Worm (Caenorhabditis elegans) whole organism, L4 larva: Measurements from ENCODE around the gene srz-15.

Experiments
- egl-27 ChIP-seq: sonication (generic microtip); optimal IDR thresholded peaks from 3 replicates; lab custom pipeline; 2017; ENCODE audit warnings: missing biosample characterization, missing genetic modification reagents, missing genetic modification characterization
- lin-13 ChIP-seq: fragments of 150-350 bp; optimal IDR thresholded peaks from 2 replicates; lab custom pipeline; 2014; ENCODE audit warnings: missing biosample characterization, missing genetic modification reagents, missing genetic modification characterization
- lin-15B ChIP-seq: fragments of 150-350 bp; sonication (generic microtip); optimal IDR thresholded peaks from 3 replicates; lab custom pipeline; 2014; ENCODE audit warnings: missing biosample characterization, missing genetic modification characterization
- nhr-28 ChIP-seq: fragments of 150-350 bp; optimal IDR thresholded peaks from 2 replicates; lab custom pipeline; 2014; ENCODE audit warnings: missing biosample characterization, missing genetic modification characterization
- nhr-48 ChIP-seq: sonication (generic microtip); optimal IDR thresholded peaks from 2 replicates; lab custom pipeline; 2016; ENCODE audit warnings: mild to moderate bottlenecking, missing genetic modification characterization, missing compliant biosample characterization
- nhr-77 ChIP-seq: fragments of 150-350 bp; optimal IDR thresholded peaks from 2 replicates; lab custom pipeline; 2014; ENCODE audit warnings: missing biosample characterization, missing genetic modification characterization
- set-16 ChIP-seq: fragments of 200-800 bp; sonication (Bioruptor generic); IDR thresholded peaks from 2 replicates; pipeline ENCODE4 v1.3.6; 2022; ENCODE audit warnings: missing genetic modification reagents, missing genetic modification characterization, missing compliant biosample characterization
- snpc-4 ChIP-seq: fragments of 150-350 bp; optimal IDR thresholded peaks from 2 replicates; lab custom pipeline; 2014; ENCODE audit warnings: missing biosample characterization, missing genetic modification characterization

DNA sequence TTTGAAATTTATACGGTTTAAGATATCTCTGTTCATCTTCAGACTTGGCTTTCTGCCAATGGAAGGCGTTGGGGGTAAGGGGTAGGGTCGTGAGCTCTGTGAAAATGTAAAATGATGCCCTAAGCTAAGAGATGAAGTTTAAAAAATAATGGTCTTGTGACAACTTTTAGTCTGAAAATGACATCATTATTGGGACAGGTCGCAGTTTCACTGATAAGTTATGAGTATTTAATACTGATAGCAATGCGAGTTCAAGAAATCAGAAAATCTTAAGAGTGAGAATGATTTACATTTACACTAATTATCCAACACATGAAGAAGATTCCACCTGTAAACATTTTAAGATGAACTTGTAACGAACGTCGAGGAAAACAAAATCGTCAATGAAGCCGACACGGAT lies 49.1 kb downstream of the srz-15 start:
- TF ChIP-seq lin-13 (GFP tag; lab: Kevin White, UChicago) (no peak), nhr-48 (no peak), snpc-4 (no peak), set-16 (GFP tag; lab: Robert Waterston, UW) (no peak), lin-15B (tag; lab: Kevin White, UChicago) (no peak), egl-27 (tag; lab: Kevin White, UChicago) (no peak), nhr-77 (tag; lab: Kevin White, UChicago) (no peak), nhr-28 (tag; lab: Kevin White, UChicago) (peak; percentile 20)
